Fruit fly (Drosophila melanogaster) whole organism, wandering third instar larva: ENCODE measurements around the gene CG9467.

Experiments
- Abd-B ChIP-seq: fragments of >200 bp; optimal IDR thresholded peaks from 2 replicates; lab custom pipeline; 2017; ENCODE audit warnings: missing biosample characterization, missing genetic modification characterization
- CG9705 ChIP-seq: fragments of 200-800 bp; sonication (Bioruptor generic); optimal IDR thresholded peaks from 2 replicates; lab custom pipeline; 2018; ENCODE audit warnings: missing biosample characterization, mild to moderate bottlenecking, missing genetic modification characterization
- N ChIP-seq: fragments of >200 bp; optimal IDR thresholded peaks from 2 replicates; lab custom pipeline; 2018; ENCODE audit warnings: missing biosample characterization, missing external identifiers, missing genetic modification characterization
- Sp1 ChIP-seq: fragments of 200-800 bp; sonication (Bioruptor generic); optimal IDR thresholded peaks from 3 replicates; lab custom pipeline; 2019; ENCODE audit warnings: missing biosample characterization, mild to moderate bottlenecking, missing genetic modification characterization, moderate library complexity
- brk ChIP-seq: fragments of 200-800 bp; sonication (Bioruptor generic); optimal IDR thresholded peaks from 2 replicates; lab custom pipeline; 2016; ENCODE audit warnings: missing biosample characterization, mild to moderate bottlenecking, missing genetic modification characterization
- fru ChIP-seq: fragments of 200-800 bp; sonication (Bioruptor generic); optimal IDR thresholded peaks from 3 replicates; lab custom pipeline; 2016; ENCODE audit warnings: missing biosample characterization, mild to moderate bottlenecking, missing genetic modification characterization
- jim ChIP-seq: fragments of 175-275, 200-325 bp; sonication (Bioruptor generic); optimal IDR thresholded peaks from 2 replicates; lab custom pipeline; 2016; ENCODE audit warnings: missing biosample characterization, mild to moderate bottlenecking, missing genetic modification characterization
- pan ChIP-seq: fragments of >200 bp; optimal IDR thresholded peaks from 2 replicates; lab custom pipeline; 2017
- psq ChIP-seq: fragments of 200-800 bp; sonication (Bioruptor generic); optimal IDR thresholded peaks from 3 replicates; lab custom pipeline; 2017; ENCODE audit warnings: missing biosample characterization, mild to moderate bottlenecking, missing genetic modification characterization, moderate library complexity
- rgr ChIP-seq: fragments of 200-800 bp; sonication (Bioruptor generic); optimal IDR thresholded peaks from 3 replicates; lab custom pipeline; 2016; ENCODE audit warnings: missing biosample characterization, mild to moderate bottlenecking, missing genetic modification characterization
- sv ChIP-seq: fragments of 200-800 bp; sonication (Bioruptor generic); optimal IDR thresholded peaks from 3 replicates; lab custom pipeline; 2016; ENCODE audit warnings: missing biosample characterization, missing genetic modification characterization
- tai ChIP-seq: sonication (Bioruptor generic); optimal IDR thresholded peaks from 2 replicates; lab custom pipeline; 2016; ENCODE audit warnings: missing biosample characterization, missing genetic modification characterization
- usp ChIP-seq: fragments of >200 bp; optimal IDR thresholded peaks from 2 replicates; lab custom pipeline; 2017; ENCODE audit warnings: missing biosample characterization, missing genetic modification characterization

dm6 chr3R:9784341-9785062 lies 16.3 kb downstream of the CG9467 start, which contains the start of the genes MtnA and CG8500:
- TF ChIP-seq CG9705 (GFP tag; lab: Kevin White, UChicago) (no peak), jim (GFP tag; lab: Kevin White, UChicago) (no peak), brk (GFP tag; lab: Kevin White, UChicago) (no peak), N (no peak), psq (GFP tag; lab: Kevin White, UChicago) (no peak), pan (lab: Kevin White, UChicago) (no peak), fru (GFP tag; lab: Kevin White, UChicago) (no peak), tai (no peak), sv (no peak), usp (GFP tag; lab: Kevin White, UChicago) (no peak), Abd-B (no peak), Sp1 (GFP tag; lab: Kevin White, UChicago) (no peak), rgr (GFP tag; lab: Kevin White, UChicago) (peak; percentile 48)
